Worm (Caenorhabditis elegans) whole organism, L3 larva: Measurements from ENCODE around the gene mlc-2.

Source experiments
- aly-2 ChIP-seq: fragments of 150-350 bp; optimal IDR thresholded peaks from 2 replicates; lab custom pipeline; 2014; ENCODE audit warnings: missing biosample characterization, missing genetic modification characterization
- ceh-28 ChIP-seq: fragments of 150-350 bp; optimal IDR thresholded peaks from 2 replicates; lab custom pipeline; 2014; ENCODE audit warnings: missing biosample characterization, missing genetic modification reagents, missing genetic modification characterization
- ceh-82 ChIP-seq: fragments of 150-350 bp; optimal IDR thresholded peaks from 2 replicates; lab custom pipeline; 2014; ENCODE audit warnings: missing biosample characterization, missing genetic modification characterization
- ceh-9 ChIP-seq: sonication (generic microtip); optimal IDR thresholded peaks from 2 replicates; lab custom pipeline; 2018; ENCODE audit warnings: missing biosample characterization, missing genetic modification characterization
- egl-27 ChIP-seq: sonication (generic microtip); optimal IDR thresholded peaks from 4 replicates; lab custom pipeline; 2017; ENCODE audit warnings: missing biosample characterization, missing genetic modification reagents, missing genetic modification characterization
- egl-5 ChIP-seq: fragments of 150-350 bp; optimal IDR thresholded peaks from 2 replicates; lab custom pipeline; 2017; ENCODE audit warnings: missing biosample characterization, missing genetic modification reagents, missing genetic modification characterization, inconsistent platforms
- elt-1 ChIP-seq: fragments of 150-350 bp; optimal IDR thresholded peaks from 2 replicates; lab custom pipeline; 2014; ENCODE audit warnings: missing biosample characterization, missing genetic modification characterization
- elt-2 ChIP-seq: sonication (generic microtip); optimal IDR thresholded peaks from 2 replicates; lab custom pipeline; 2016; ENCODE audit warnings: missing genetic modification reagents, mild to moderate bottlenecking, missing genetic modification characterization, missing compliant biosample characterization
- eor-1 ChIP-seq, 2 experiments: fragments of 150-350 bp; optimal IDR thresholded peaks; 2 replicates each; lab custom pipeline; 2014 to 2018; ENCODE audit warnings: missing biosample characterization in 2 of 2, missing genetic modification characterization in 2 of 2
- fkh-2 ChIP-seq: fragments of 150-350 bp; optimal IDR thresholded peaks from 2 replicates; lab custom pipeline; 2014; ENCODE audit warnings: missing biosample characterization, missing genetic modification reagents, missing genetic modification characterization
- fos-1 ChIP-seq: fragments of 150-350 bp; optimal IDR thresholded peaks from 2 replicates; lab custom pipeline; 2014; ENCODE audit warnings: missing biosample characterization, missing genetic modification characterization
- jun-1 ChIP-seq: fragments of 150-350 bp; optimal IDR thresholded peaks from 2 replicates; lab custom pipeline; 2014; ENCODE audit warnings: missing biosample characterization, missing genetic modification reagents, missing genetic modification characterization
- lin-39 ChIP-seq: fragments of 150-350 bp; optimal IDR thresholded peaks from 2 replicates; lab custom pipeline; 2018; ENCODE audit warnings: missing biosample characterization, missing genetic modification reagents, missing genetic modification characterization
- lsy-12 ChIP-seq: sonication (generic microtip); optimal IDR thresholded peaks from 2 replicates; lab custom pipeline; 2016; ENCODE audit warnings: mild to moderate bottlenecking, missing genetic modification characterization, missing compliant biosample characterization
- mdl-1 ChIP-seq: fragments of 150-350 bp; optimal IDR thresholded peaks from 2 replicates; lab custom pipeline; 2014; ENCODE audit warnings: missing biosample characterization, missing genetic modification characterization
- mml-1 ChIP-seq: fragments of 150-350 bp; sonication (generic microtip); optimal IDR thresholded peaks from 3 replicates; lab custom pipeline; 2014; ENCODE audit warnings: missing biosample characterization, missing genetic modification characterization
- nfya-1 ChIP-seq: sonication (generic microtip); optimal IDR thresholded peaks from 2 replicates; lab custom pipeline; 2017; ENCODE audit warnings: missing genetic modification characterization, mild to moderate bottlenecking, missing compliant biosample characterization, antibody characterized with exemption, moderate library complexity; ENCODE audit not compliant: insufficient read depth
- nhr-11 ChIP-seq: fragments of 150-350 bp; optimal IDR thresholded peaks from 2 replicates; lab custom pipeline; 2014; ENCODE audit warnings: missing biosample characterization, missing genetic modification characterization
- nhr-23 ChIP-seq: fragments of 150-350 bp; optimal IDR thresholded peaks from 2 replicates; lab custom pipeline; 2014; ENCODE audit warnings: missing biosample characterization, missing genetic modification reagents, missing genetic modification characterization
- nhr-25 ChIP-seq: sonication (generic microtip); optimal IDR thresholded peaks from 2 replicates; lab custom pipeline; 2017; ENCODE audit warnings: missing biosample characterization, missing genetic modification characterization
- nhr-28 ChIP-seq: fragments of 150-350 bp; optimal IDR thresholded peaks from 2 replicates; lab custom pipeline; 2014; ENCODE audit warnings: missing biosample characterization, missing genetic modification characterization
- nhr-43 ChIP-seq: sonication (generic microtip); optimal IDR thresholded peaks from 2 replicates; lab custom pipeline; 2016; ENCODE audit warnings: mild to moderate bottlenecking, missing genetic modification characterization, missing compliant biosample characterization; ENCODE audit not compliant: poor library complexity, severe bottlenecking
- nhr-67 ChIP-seq: fragments of 150-350 bp; optimal IDR thresholded peaks from 2 replicates; lab custom pipeline; 2014; ENCODE audit warnings: missing biosample characterization, missing genetic modification characterization
- nhr-76 ChIP-seq: fragments of 150-350 bp; sonication (generic microtip); optimal IDR thresholded peaks from 5 replicates; lab custom pipeline; 2014; ENCODE audit warnings: missing biosample characterization, missing genetic modification characterization
- nhr-77 ChIP-seq: fragments of 150-350 bp; optimal IDR thresholded peaks from 2 replicates; lab custom pipeline; 2014; ENCODE audit warnings: missing biosample characterization, missing genetic modification characterization
- pha-4 ChIP-seq: fragments of 150-350 bp; optimal IDR thresholded peaks from 2 replicates; lab custom pipeline; 2014; ENCODE audit warnings: missing biosample characterization, missing genetic modification reagents, missing genetic modification characterization
- pqm-1 ChIP-seq: fragments of 150-350 bp; optimal IDR thresholded peaks from 2 replicates; lab custom pipeline; 2017; ENCODE audit warnings: missing biosample characterization, missing genetic modification characterization, inconsistent platforms
- sea-2 ChIP-seq: fragments of 150-350 bp; sonication (generic microtip); optimal IDR thresholded peaks from 4 replicates; lab custom pipeline; 2014; ENCODE audit warnings: missing biosample characterization, missing genetic modification reagents, missing genetic modification characterization
- skn-1 ChIP-seq: fragments of 150-350 bp; optimal IDR thresholded peaks from 2 replicates; lab custom pipeline; 2014; ENCODE audit warnings: missing biosample characterization, missing genetic modification characterization
- tbx-2 ChIP-seq: sonication (generic microtip); optimal IDR thresholded peaks from 2 replicates; lab custom pipeline; 2016; ENCODE audit warnings: mild to moderate bottlenecking, missing genetic modification characterization, missing compliant biosample characterization
- unc-39 ChIP-seq: sonication (generic microtip); optimal IDR thresholded peaks from 4 replicates; lab custom pipeline; 2017; ENCODE audit warnings: missing biosample characterization, missing genetic modification characterization
- unc-62 ChIP-seq: fragments of 150-350 bp; sonication (generic microtip); optimal IDR thresholded peaks from 4 replicates; lab custom pipeline; 2014; ENCODE audit warnings: missing biosample characterization, missing genetic modification reagents, missing genetic modification characterization
- zag-1 ChIP-seq: fragments of 150-350 bp; optimal IDR thresholded peaks from 2 replicates; lab custom pipeline; 2014; ENCODE audit warnings: missing biosample characterization, missing genetic modification characterization

The mlc-2 gene

ce11 chrX:17479694-17480574 lies 23.5 kb upstream of the mlc-2 start (continued):
- TF ChIP-seq nhr-76 (tag; lab: Kevin White, UChicago) (no peak), nhr-28 (no peak), zag-1 (peak; percentile 78), fkh-2 (tag; lab: Kevin White, UChicago) (no peak), ceh-82 (tag; lab: Kevin White, UChicago) (no peak), tbx-2 (peak; percentile 85)

- TF ChIP-seq pqm-1 (tag; lab: Kevin White, UChicago): peak; percentile 28
- TF ChIP-seq elt-2: peak; percentile 64
- TF ChIP-seq unc-62 (GFP tag; lab: Kevin White, UChicago): no peak
- TF ChIP-seq, all 47 proteins: peak for 2
Measured at ce11 chrX:17478677-17479076, 22.3 kb upstream of the mlc-2 start.

ce11 chrX:17475974-17476373 lies 19.6 kb upstream of the mlc-2 start:
- TF ChIP-seq nhr-43 (tag; lab: Kevin White, UChicago): no peak
- TF ChIP-seq eor-1 (tag; optimal IDR thresholded peaks at IDR 0.05; lab: Kevin White, UChicago): no peak
- peak; percentile 60 for TF ChIP-seq pqm-1 (tag; lab: Kevin White, UChicago)
- TF ChIP-seq pha-4 (tag; lab: Kevin White, UChicago): peak; percentile 21
- peak; percentile 86 for TF ChIP-seq elt-2

DNA sequence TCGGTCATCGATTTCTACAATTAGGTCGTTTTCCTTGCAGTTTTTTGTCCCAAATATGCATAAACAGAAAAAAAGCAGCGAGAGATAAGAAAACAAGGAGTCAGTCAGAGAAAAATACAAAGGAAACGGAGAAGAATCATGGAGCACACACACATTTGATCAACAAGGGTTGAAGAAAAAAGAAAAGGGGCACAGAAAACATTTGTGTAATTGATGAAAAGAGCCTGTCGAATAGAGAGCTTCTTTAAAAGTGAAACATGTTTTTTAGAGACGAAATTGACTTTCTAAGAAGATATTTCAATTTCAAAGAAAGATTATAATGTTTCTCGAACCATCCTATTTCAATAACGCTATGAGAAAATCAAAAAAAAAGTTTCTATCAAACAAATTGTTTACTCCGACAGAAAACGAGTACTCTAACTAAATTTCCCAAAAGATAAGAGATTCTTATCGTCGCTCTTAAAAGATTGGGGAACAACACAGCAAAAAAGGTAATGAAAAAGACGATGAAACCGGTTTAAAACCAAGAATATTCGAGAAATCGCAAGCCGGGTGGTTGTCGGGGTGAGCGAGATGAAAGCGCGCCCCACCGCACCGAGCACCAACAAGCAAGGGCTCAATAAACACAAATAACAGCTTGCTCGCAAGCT lies 18.3 kb upstream of the mlc-2 start, which contains the start of gene tps-1:
tps-1 (minus strand) TSS at position 14 of the 650 bp plus-strand sequence.
- TF ChIP-seq elt-1 (tag; lab: Kevin White, UChicago): peak; percentile 9
- TF ChIP-seq nhr-77 (tag; lab: Kevin White, UChicago): no peak
- TF ChIP-seq mdl-1 (tag; lab: Kevin White, UChicago): no peak
- TF ChIP-seq nhr-25 (tag; lab: Kevin White, UChicago): peak; percentile 10
- TF ChIP-seq nhr-23 (tag; lab: Kevin White, UChicago): no peak
- TF ChIP-seq lin-39: peak; percentile 2
- peak; percentile 53 for TF ChIP-seq elt-2
- TF ChIP-seq pha-4 (tag; lab: Kevin White, UChicago): peak; percentile 23
- TF ChIP-seq unc-39 (tag; lab: Kevin White, UChicago): no peak
- no peak for TF ChIP-seq ceh-9 (tag; lab: Kevin White, UChicago)
- no peak for TF ChIP-seq nhr-67 (tag; lab: Kevin White, UChicago)
- TF ChIP-seq, all 47 proteins: peak for 5

DNA sequence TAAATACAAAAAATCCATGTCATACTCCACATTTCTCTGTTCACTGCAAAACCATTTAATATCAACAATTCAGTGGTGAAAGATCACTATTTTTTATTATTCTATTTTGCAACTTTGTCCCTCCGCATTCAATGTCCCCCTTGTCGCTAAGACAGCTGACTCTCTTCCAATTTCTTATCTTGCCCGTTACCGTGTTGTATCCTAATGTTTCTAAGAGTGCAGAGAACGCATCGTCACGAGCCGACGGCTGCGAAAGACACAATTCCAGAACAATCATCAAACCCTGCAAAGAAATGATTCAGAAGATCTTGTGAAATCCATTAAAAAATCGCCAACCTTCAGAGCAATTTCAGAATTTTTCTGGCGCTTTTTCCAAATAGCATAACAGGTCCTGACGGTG lies 16.5 kb upstream of the mlc-2 start:
- TF ChIP-seq nhr-77 (tag; lab: Kevin White, UChicago) (no peak), elt-2 (peak; percentile 79), egl-5 (tag; lab: Kevin White, UChicago) (no peak), pqm-1 (tag; lab: Kevin White, UChicago) (peak; percentile 74)
- TF ChIP-seq, all 47 proteins: peak for 2

DNA sequence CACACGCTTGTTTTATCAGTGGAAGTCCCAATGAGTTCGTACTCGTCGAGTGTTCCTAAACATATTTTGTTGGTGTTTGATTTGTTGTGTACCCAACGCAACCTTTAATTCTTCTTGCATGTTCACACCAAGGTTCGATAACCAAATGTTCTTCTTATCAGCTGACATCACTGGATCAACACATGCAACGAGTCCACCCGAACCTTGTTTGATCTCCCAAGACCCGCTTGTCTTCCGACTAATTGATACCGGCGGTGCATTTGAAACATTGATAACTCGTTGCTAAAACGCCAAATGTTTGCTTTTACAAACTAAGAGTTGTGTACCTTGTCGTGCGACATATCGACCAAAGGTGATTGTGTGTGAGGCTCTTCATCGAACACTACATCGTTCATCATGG lies 15.3 kb upstream of the mlc-2 start:
- no peak for TF ChIP-seq ceh-28 (tag; lab: Kevin White, UChicago)
- TF ChIP-seq egl-27 (tag; lab: Kevin White, UChicago): no peak
- peak; percentile 68 for TF ChIP-seq pha-4 (tag; lab: Kevin White, UChicago)
- no peak for TF ChIP-seq tbx-2
- TF ChIP-seq elt-2: peak; percentile 95
- peak; percentile 87 for TF ChIP-seq pqm-1 (tag; lab: Kevin White, UChicago)
- TF ChIP-seq fos-1 (tag; lab: Kevin White, UChicago): no peak
- no peak for TF ChIP-seq mdl-1 (tag; lab: Kevin White, UChicago)
- TF ChIP-seq jun-1: peak; percentile 87

ce11 chrX:17468483-17468882 lies 12.1 kb upstream of the mlc-2 start:
- TF ChIP-seq skn-1 (tag; lab: Kevin White, UChicago) (no peak), pha-4 (tag; lab: Kevin White, UChicago) (no peak), ceh-82 (tag; lab: Kevin White, UChicago) (no peak), aly-2 (tag; lab: Kevin White, UChicago) (no peak), eor-1 (tag; optimal IDR thresholded peaks at IDR 0.05; lab: Kevin White, UChicago) (no peak), nhr-11 (no peak), egl-27 (tag; lab: Kevin White, UChicago) (no peak), zag-1 (no peak), sea-2 (GFP tag; lab: Kevin White, UChicago) (no peak), tbx-2 (no peak), lsy-12 (no peak), pqm-1 (tag; lab: Kevin White, UChicago) (no peak), fos-1 (tag; lab: Kevin White, UChicago) (no peak), mml-1 (tag; lab: Kevin White, UChicago) (no peak), nfya-1 (tag; lab: Kevin White, UChicago) (no peak)
- TF ChIP-seq, all 47 proteins: peak for 0
